Worm (Caenorhabditis elegans): Measurements from ENCODE around the gene W02F12.8.

The W02F12.8 gene

ce11 chrV:6673967-6674366, 20.6 kb downstream of the W02F12.8 start, which contains the start of gene cest-31:
Gene cest-31, plus strand, starts transcription at chrV:6674267.
- no peak for TF ChIP-seq dao-5 (tag; optimal IDR thresholded peaks at IDR 0.05)
- TF ChIP-seq W03F9.2 (tag; optimal IDR thresholded peaks at IDR 0.05), result no peak
- no peak for TF ChIP-seq him-1 (tag; optimal IDR thresholded peaks at IDR 0.05)

DNA sequence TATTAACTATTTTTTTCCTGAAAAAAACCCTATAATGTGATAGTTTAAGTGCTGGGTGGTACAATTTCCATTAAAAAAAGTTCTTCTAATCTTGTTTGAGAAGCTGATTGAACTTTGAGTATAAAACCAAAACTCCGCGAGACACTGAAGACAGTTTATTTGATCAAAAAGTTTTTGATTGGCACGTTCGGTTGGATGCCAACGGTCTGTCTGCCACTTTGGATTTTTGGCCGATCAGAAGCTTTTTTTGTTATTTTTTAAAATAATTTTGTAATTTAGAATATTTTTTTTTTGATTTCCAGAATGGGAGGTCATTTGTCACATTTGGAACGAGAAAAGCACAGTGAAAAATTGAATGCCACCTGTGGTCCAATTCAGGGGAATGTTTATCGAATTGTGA, 25.0 kb downstream of the W02F12.8 start, which contains the start of gene cest-28:
cest-28 (plus strand) TSS at position 301 of the 400 bp plus-strand sequence.
- TF ChIP-seq W03F9.2 (tag; optimal IDR thresholded peaks at IDR 0.05) (no peak), dao-5 (tag; optimal IDR thresholded peaks at IDR 0.05) (no peak), him-1 (tag; optimal IDR thresholded peaks at IDR 0.05) (no peak)

DNA sequence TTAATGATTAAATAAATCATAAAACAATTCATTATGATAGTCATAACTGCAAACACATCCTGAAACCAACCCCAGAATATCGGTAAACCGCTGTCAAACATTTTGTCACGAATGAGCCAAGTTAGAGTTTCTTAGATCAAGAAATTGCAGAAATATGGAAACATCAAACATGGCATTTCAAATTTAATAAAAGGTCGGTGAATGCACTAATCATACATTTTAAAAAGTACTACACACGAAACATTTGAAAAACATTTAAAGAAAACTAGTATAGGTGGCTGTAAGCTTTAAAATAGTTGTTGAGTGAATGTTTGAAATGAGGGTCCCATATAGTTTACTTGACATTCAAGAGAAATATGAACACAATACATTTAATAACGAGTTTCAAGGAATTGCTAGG, 25.8 kb downstream of the W02F12.8 start, which contains the start of gene str-180:
str-180 (minus strand) TSS at position 101 of the 400 bp plus-strand sequence.
- TF ChIP-seq W03F9.2 (tag; optimal IDR thresholded peaks at IDR 0.05) (no peak), him-1 (tag; optimal IDR thresholded peaks at IDR 0.05) (no peak), dao-5 (tag; optimal IDR thresholded peaks at IDR 0.05) (no peak)

ce11 chrV:6666557-6666956, 28.0 kb downstream of the W02F12.8 start:
- no peak for TF ChIP-seq W03F9.2 (tag; optimal IDR thresholded peaks at IDR 0.05)
- TF ChIP-seq dao-5 (tag; optimal IDR thresholded peaks at IDR 0.05), result no peak
- no peak for TF ChIP-seq him-1 (tag; optimal IDR thresholded peaks at IDR 0.05)

DNA sequence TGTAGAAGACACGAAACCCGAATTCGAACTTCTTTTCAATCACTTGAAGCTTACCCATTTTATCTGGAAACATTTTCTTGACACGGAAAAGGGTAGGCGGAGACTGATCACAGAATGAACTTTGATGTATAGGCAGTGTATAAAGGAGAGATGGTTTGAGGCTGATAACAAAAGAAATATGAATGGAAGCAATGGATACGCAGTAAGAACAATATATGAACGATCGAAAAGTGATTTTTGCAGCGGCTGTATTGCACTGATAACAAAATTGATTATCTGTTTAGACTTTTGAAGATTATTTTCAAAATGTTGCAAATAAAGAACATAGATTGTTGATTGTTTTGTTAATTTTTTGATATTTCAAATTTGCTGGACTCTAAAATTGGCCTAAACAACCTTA, 28.8 kb downstream of the W02F12.8 start, which contains the start of gene pmp-5:
pmp-5 (minus strand) TSS at position 63 of the 400 bp plus-strand sequence.
- TF ChIP-seq dao-5 (tag; optimal IDR thresholded peaks at IDR 0.05), result no peak
- TF ChIP-seq him-1 (tag; optimal IDR thresholded peaks at IDR 0.05), result no peak
- no peak for TF ChIP-seq W03F9.2 (tag; optimal IDR thresholded peaks at IDR 0.05)

- no peak for TF ChIP-seq W03F9.2 (tag; optimal IDR thresholded peaks at IDR 0.05)
- TF ChIP-seq dao-5 (tag; optimal IDR thresholded peaks at IDR 0.05), result no peak
- no peak for TF ChIP-seq him-1 (tag; optimal IDR thresholded peaks at IDR 0.05)
Observed at ce11 chrV:6662505-6662904, 32.1 kb downstream of the W02F12.8 start.

- TF ChIP-seq W03F9.2 (tag; optimal IDR thresholded peaks at IDR 0.05) (no peak), him-1 (tag; optimal IDR thresholded peaks at IDR 0.05) (no peak)
Observed at ce11 chrV:6661658-6662057, 32.9 kb downstream of the W02F12.8 start.

- TF ChIP-seq dao-5 (tag; optimal IDR thresholded peaks at IDR 0.05), result no peak
Observed at ce11 chrV:6659533-6659932, 35.0 kb downstream of the W02F12.8 start.

DNA sequence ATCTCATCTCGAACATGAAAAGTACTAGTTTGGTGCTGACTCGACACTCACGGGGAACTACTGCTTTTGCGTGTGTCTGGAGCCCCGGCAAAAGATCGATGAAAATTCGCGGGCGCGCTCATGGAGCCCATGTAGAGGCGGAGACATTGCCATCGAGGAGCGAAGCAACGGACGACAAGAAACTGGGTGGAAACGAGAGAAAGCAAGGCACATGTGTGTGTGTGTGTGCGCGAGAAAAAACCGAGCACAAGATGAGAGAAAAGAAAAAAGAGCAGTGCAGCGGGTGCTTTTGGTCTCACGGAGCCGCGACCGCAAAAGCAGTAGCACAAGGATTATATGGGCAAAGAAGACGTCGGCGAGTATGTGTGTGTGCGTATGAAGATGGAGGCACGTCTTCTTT, 35.8 kb downstream of the W02F12.8 start:
- TF ChIP-seq dao-5 (tag; optimal IDR thresholded peaks at IDR 0.05), result no peak
- TF ChIP-seq him-1 (tag; optimal IDR thresholded peaks at IDR 0.05), result peak; percentile 76

- no peak for TF ChIP-seq W03F9.2 (tag; optimal IDR thresholded peaks at IDR 0.05)
- no peak for TF ChIP-seq dao-5 (tag; optimal IDR thresholded peaks at IDR 0.05)
- TF ChIP-seq him-1 (tag; optimal IDR thresholded peaks at IDR 0.05), result no peak
Observed at ce11 chrV:6657532-6658259, 36.9 kb downstream of the W02F12.8 start.

- TF ChIP-seq him-1 (tag; optimal IDR thresholded peaks at IDR 0.05) (no peak), dao-5 (tag; optimal IDR thresholded peaks at IDR 0.05) (no peak), W03F9.2 (tag; optimal IDR thresholded peaks at IDR 0.05) (peak; percentile 75)
Observed at ce11 chrV:6656451-6657115, 38.0 kb downstream of the W02F12.8 start, which contains the start of gene snb-1. Gene snb-1, minus strand, starts transcription at chrV:6656501.

DNA sequence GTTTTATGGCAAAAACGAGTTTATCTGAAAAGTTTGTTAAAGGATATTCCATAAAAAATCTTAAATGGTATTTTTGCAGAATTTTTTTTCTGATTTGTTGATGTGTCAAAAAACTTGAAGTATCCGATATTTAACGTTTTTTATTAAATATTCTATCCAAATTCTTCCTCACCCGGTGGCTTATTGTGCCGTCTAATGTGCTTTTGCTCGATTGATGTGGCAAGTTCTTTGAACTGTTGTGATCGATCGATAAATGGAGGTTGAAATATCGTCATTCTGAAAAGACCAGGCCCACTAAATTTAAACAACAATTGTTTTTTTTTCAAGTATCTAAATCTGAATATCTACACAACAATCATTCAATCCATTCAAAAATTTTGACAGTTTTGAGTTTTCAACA, 39.4 kb downstream of the W02F12.8 start, which contains the start of gene syx-18:
syx-18 (minus strand) TSS at position 276 of the 400 bp plus-strand sequence.
- no peak for TF ChIP-seq W03F9.2 (tag; optimal IDR thresholded peaks at IDR 0.05)
- peak; percentile 2 for TF ChIP-seq dao-5 (tag; optimal IDR thresholded peaks at IDR 0.05)
- TF ChIP-seq him-1 (tag; optimal IDR thresholded peaks at IDR 0.05), result peak; percentile 55

- TF ChIP-seq him-1 (tag; optimal IDR thresholded peaks at IDR 0.05) (no peak), dao-5 (tag; optimal IDR thresholded peaks at IDR 0.05) (no peak)
Observed at ce11 chrV:6652051-6652450, 42.5 kb downstream of the W02F12.8 start, which contains the start of gene T10H9.8. Gene T10H9.8, plus strand, starts transcription at chrV:6652351.

DNA sequence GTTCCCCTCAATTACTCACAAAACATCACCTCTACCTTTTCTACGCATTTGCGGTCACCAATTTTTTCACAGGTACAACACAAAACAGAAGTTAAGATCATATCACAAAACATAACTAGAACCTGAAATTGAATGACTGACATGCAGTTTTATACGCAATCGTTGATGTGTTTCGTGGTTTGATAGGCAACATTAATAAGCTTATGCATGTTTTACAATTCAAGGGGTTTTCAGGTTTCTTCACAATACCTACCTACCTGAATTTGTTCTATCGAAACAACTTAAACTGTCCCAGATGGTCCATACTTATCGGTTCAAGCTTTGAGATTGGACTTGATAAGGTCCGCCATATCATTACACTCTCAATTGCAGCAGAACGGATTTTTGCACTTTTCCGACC, 44.1 kb downstream of the W02F12.8 start:
- TF ChIP-seq W03F9.2 (tag; optimal IDR thresholded peaks at IDR 0.05), result no peak
- TF ChIP-seq dao-5 (tag; optimal IDR thresholded peaks at IDR 0.05), result no peak
- no peak for TF ChIP-seq him-1 (tag; optimal IDR thresholded peaks at IDR 0.05)

Data from whole organism, L4/young adult.